Fruit fly (Drosophila melanogaster): ENCODE results near the gene up.

dm6 chrX:13624334-13625079 is 22.1 kb upstream of the up start, which contains the start of the genes CG2691 and NFAT:
- TF ChIP-seq Hr96 (GFP tag; optimal IDR thresholded peaks at IDR 0.05): no peak
- TF ChIP-seq CG11617 (GFP tag; optimal IDR thresholded peaks at IDR 0.05): peak; percentile 39
- TF ChIP-seq CG5204 (GFP tag; optimal IDR thresholded peaks at IDR 0.05): no peak
- TF ChIP-seq ovo (GFP tag; optimal IDR thresholded peaks at IDR 0.05): peak; percentile 50
- TF ChIP-seq CG7045 (GFP tag; optimal IDR thresholded peaks at IDR 0.05): no peak
- TF ChIP-seq kay (GFP tag; ENCODE audit: borderline replicate concordance): no peak
- peak; percentile 94 for TF ChIP-seq pad (GFP tag; optimal IDR thresholded peaks at IDR 0.05)
- TF ChIP-seq Crg-1 (GFP tag; optimal IDR thresholded peaks at IDR 0.05): no peak
- TF ChIP-seq cic (GFP tag; optimal IDR thresholded peaks at IDR 0.05): peak; percentile 16
- peak; percentile 96 for TF ChIP-seq Mnt (GFP tag; optimal IDR thresholded peaks at IDR 0.05)
- TF ChIP-seq toe (GFP tag; optimal IDR thresholded peaks at IDR 0.05): no peak
- TF ChIP-seq CG1620 (GFP tag; optimal IDR thresholded peaks at IDR 0.05): no peak
- no peak for TF ChIP-seq CG12768 (GFP tag; optimal IDR thresholded peaks at IDR 0.05)
- TF ChIP-seq CG14711 (tag; optimal IDR thresholded peaks at IDR 0.05): no peak

Data from whole organism, adult.